Worm (Caenorhabditis elegans) whole organism, mixed stage, embryonic: ENCODE data around the gene K06H7.8.

ENCODE experiments used
- M03D4.4 ChIP-seq: sonication (generic microtip); optimal IDR thresholded peaks from 2 replicates; lab custom pipeline; 2017; ENCODE audit warnings: mild to moderate bottlenecking, missing genetic modification characterization, missing compliant biosample characterization
- bed-3 ChIP-seq: fragments of 200-800 bp; sonication (Bioruptor generic); optimal IDR thresholded peaks from 3 replicates; lab custom pipeline; 2018; ENCODE audit warnings: mild to moderate bottlenecking, missing genetic modification characterization, moderate library complexity, missing compliant biosample characterization
- blmp-1 ChIP-seq: fragments of 150-350 bp; optimal IDR thresholded peaks from 2 replicates; lab custom pipeline; 2014; ENCODE audit warnings: missing biosample characterization, missing genetic modification characterization
- ceh-39 ChIP-seq: fragments of 150-350 bp; optimal IDR thresholded peaks from 2 replicates; lab custom pipeline; 2014; ENCODE audit warnings: missing biosample characterization, missing genetic modification characterization
- ceh-43 ChIP-seq: fragments of 200-800 bp; sonication (Bioruptor generic); optimal IDR thresholded peaks from 2 replicates; lab custom pipeline; 2018; ENCODE audit warnings: mild to moderate bottlenecking, missing genetic modification characterization, moderate library complexity, missing compliant biosample characterization
- ceh-83 ChIP-seq: fragments of 200-800 bp; sonication (Bioruptor generic); optimal IDR thresholded peaks from 2 replicates; lab custom pipeline; 2018; ENCODE audit warnings: mild to moderate bottlenecking, missing genetic modification characterization, missing compliant biosample characterization
- ces-1 ChIP-seq: fragments of 150-350 bp; optimal IDR thresholded peaks from 2 replicates; lab custom pipeline; 2014; ENCODE audit warnings: missing biosample characterization, missing genetic modification reagents, missing genetic modification characterization
- cnd-1 ChIP-seq: fragments of 200-800 bp; sonication (Bioruptor generic); optimal IDR thresholded peaks from 2 replicates; lab custom pipeline; 2018; ENCODE audit warnings: mild to moderate bottlenecking, missing genetic modification characterization, missing compliant biosample characterization
- drap-1 ChIP-seq: fragments of 200-800 bp; sonication (Bioruptor generic); optimal IDR thresholded peaks from 3 replicates; lab custom pipeline; 2018; ENCODE audit warnings: mild to moderate bottlenecking, missing genetic modification characterization, missing compliant biosample characterization
- elt-1 ChIP-seq: sonication (generic microtip); optimal IDR thresholded peaks from 2 replicates; lab custom pipeline; 2017; ENCODE audit warnings: missing genetic modification characterization, mild to moderate bottlenecking, missing compliant biosample characterization, antibody characterized with exemption, moderate library complexity, borderline replicate concordance; ENCODE audit not compliant: insufficient read depth
- elt-3 ChIP-seq: fragments of 150-350 bp; optimal IDR thresholded peaks from 2 replicates; lab custom pipeline; 2014; ENCODE audit warnings: missing biosample characterization, missing genetic modification characterization
- flh-1 ChIP-seq: fragments of 200-800 bp; sonication (Bioruptor generic); optimal IDR thresholded peaks from 2 replicates; lab custom pipeline; 2018; ENCODE audit warnings: mild to moderate bottlenecking, missing genetic modification characterization, moderate library complexity, missing compliant biosample characterization
- ham-2 ChIP-seq: fragments of 200-800 bp; sonication (Bioruptor generic); optimal IDR thresholded peaks from 2 replicates; lab custom pipeline; 2018; ENCODE audit warnings: mild to moderate bottlenecking, missing genetic modification characterization, missing compliant biosample characterization
- hlh-1 ChIP-seq: fragments of 150-350 bp; optimal IDR thresholded peaks from 2 replicates; lab custom pipeline; 2014; ENCODE audit warnings: missing biosample characterization, missing genetic modification reagents, missing genetic modification characterization
- lin-13 ChIP-seq: fragments of 150-350 bp; optimal IDR thresholded peaks from 2 replicates; lab custom pipeline; 2014; ENCODE audit warnings: missing biosample characterization, missing genetic modification characterization
- lin-32 ChIP-seq: fragments of 200-800 bp; sonication (Bioruptor generic); optimal IDR thresholded peaks from 2 replicates; lab custom pipeline; 2018; ENCODE audit warnings: mild to moderate bottlenecking, missing genetic modification characterization, missing compliant biosample characterization
- lsy-2 ChIP-seq: fragments of 150-350 bp; optimal IDR thresholded peaks from 2 replicates; lab custom pipeline; 2014; ENCODE audit warnings: missing biosample characterization, missing genetic modification characterization
- mab-5 ChIP-seq: fragments of 150-350 bp; optimal IDR thresholded peaks from 2 replicates; lab custom pipeline; 2014; ENCODE audit warnings: missing biosample characterization, missing genetic modification characterization
- mep-1 ChIP-seq: fragments of 150-350 bp; optimal IDR thresholded peaks from 2 replicates; lab custom pipeline; 2017; ENCODE audit warnings: missing biosample characterization, missing genetic modification reagents, missing genetic modification characterization, inconsistent platforms
- mls-2 ChIP-seq: sonication (generic microtip); optimal IDR thresholded peaks from 2 replicates; lab custom pipeline; 2016; ENCODE audit warnings: mild to moderate bottlenecking, missing genetic modification characterization, moderate library complexity, missing compliant biosample characterization
- nhr-12 ChIP-seq: fragments of 150-350 bp; optimal IDR thresholded peaks from 2 replicates; lab custom pipeline; 2014; ENCODE audit warnings: missing biosample characterization, missing genetic modification characterization
- nhr-2 ChIP-seq: fragments of 150-350 bp; optimal IDR thresholded peaks from 2 replicates; lab custom pipeline; 2014; ENCODE audit warnings: missing biosample characterization, missing genetic modification characterization
- nhr-237 ChIP-seq: fragments of 150-350 bp; optimal IDR thresholded peaks from 2 replicates; lab custom pipeline; 2014; ENCODE audit warnings: missing biosample characterization, missing genetic modification characterization
- nhr-28 ChIP-seq: fragments of 150-350 bp; optimal IDR thresholded peaks from 2 replicates; lab custom pipeline; 2014; ENCODE audit warnings: missing biosample characterization, missing genetic modification characterization
- nhr-76 ChIP-seq: sonication (generic microtip); optimal IDR thresholded peaks from 2 replicates; lab custom pipeline; 2017; ENCODE audit warnings: missing biosample characterization, missing genetic modification characterization
- pha-4 ChIP-seq: fragments of 150-350 bp; optimal IDR thresholded peaks from 2 replicates; lab custom pipeline; 2018; ENCODE audit warnings: missing biosample characterization, missing genetic modification reagents, missing genetic modification characterization
- sem-2 ChIP-seq: fragments of 200-800 bp; sonication (Bioruptor generic); optimal IDR thresholded peaks from 2 replicates; lab custom pipeline; 2018; ENCODE audit warnings: mild to moderate bottlenecking, missing genetic modification characterization, missing compliant biosample characterization
- snpc-4 ChIP-seq: fragments of 150-350 bp; optimal IDR thresholded peaks from 2 replicates; lab custom pipeline; 2014; ENCODE audit warnings: missing biosample characterization, missing genetic modification characterization
- sptf-1 ChIP-seq: sonication (generic microtip); optimal IDR thresholded peaks from 2 replicates; lab custom pipeline; 2017; ENCODE audit warnings: mild to moderate bottlenecking, missing genetic modification characterization, moderate library complexity, missing compliant biosample characterization
- tbx-8 ChIP-seq: fragments of 200-800 bp; sonication (Bioruptor generic); optimal IDR thresholded peaks from 2 replicates; lab custom pipeline; 2018; ENCODE audit warnings: mild to moderate bottlenecking, missing genetic modification characterization, moderate library complexity, missing compliant biosample characterization
- unc-120 ChIP-seq: sonication (generic microtip); optimal IDR thresholded peaks from 2 replicates; lab custom pipeline; 2017; ENCODE audit warnings: missing genetic modification characterization, missing compliant biosample characterization; ENCODE audit not compliant: poor library complexity, severe bottlenecking
- unc-39 ChIP-seq: fragments of 150-350 bp; optimal IDR thresholded peaks from 2 replicates; lab custom pipeline; 2014; ENCODE audit warnings: missing biosample characterization, missing genetic modification characterization
- unc-62 ChIP-seq: fragments of 150-350 bp; optimal IDR thresholded peaks from 2 replicates; lab custom pipeline; 2014; ENCODE audit warnings: missing biosample characterization, missing genetic modification reagents, missing genetic modification characterization
- zip-8 ChIP-seq: fragments of 150-350 bp; optimal IDR thresholded peaks from 2 replicates; lab custom pipeline; 2014; ENCODE audit warnings: missing biosample characterization, missing genetic modification characterization
- ztf-11 ChIP-seq: fragments of 150-350 bp; optimal IDR thresholded peaks from 2 replicates; lab custom pipeline; 2014; ENCODE audit warnings: missing biosample characterization, missing genetic modification characterization

K06H7.8 gene

DNA sequence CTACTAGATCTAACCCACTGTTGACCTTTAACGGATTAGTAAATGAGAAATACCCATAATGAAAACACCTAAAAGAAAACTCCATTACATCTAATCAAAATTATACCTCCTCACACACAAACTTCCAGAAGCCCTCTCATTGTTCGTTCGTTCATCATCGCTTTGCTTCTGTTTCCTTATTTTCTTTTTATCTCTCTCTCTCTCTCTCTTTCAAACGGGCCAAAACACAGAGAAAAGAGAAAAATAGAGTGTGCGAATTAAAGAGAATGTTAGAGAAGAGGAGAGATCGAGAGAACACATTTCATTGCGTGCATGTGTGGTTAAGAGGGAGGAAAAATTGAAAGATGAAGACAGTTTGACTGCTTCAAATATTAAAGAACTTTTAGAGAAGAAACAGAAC, 26.3 kb upstream of the K06H7.8 start:
- TF ChIP-seq elt-1 (tag; lab: Kevin White, UChicago) (no peak), flh-1 (GFP tag; lab: Kevin White, UChicago) (no peak), zip-8 (tag; lab: Kevin White, UChicago) (no peak), lin-13 (no peak), ceh-39 (tag; lab: Kevin White, UChicago) (no peak), ces-1 (GFP tag; lab: Kevin White, UChicago) (peak; percentile 79), lsy-2 (tag; lab: Kevin White, UChicago) (peak; percentile 34), nhr-28 (tag; lab: Kevin White, UChicago) (no peak), tbx-8 (GFP tag; lab: Kevin White, UChicago) (no peak), nhr-12 (tag; lab: Kevin White, UChicago) (no peak), unc-39 (tag; lab: Kevin White, UChicago) (no peak), blmp-1 (no peak), sem-2 (GFP tag; lab: Kevin White, UChicago) (no peak), lin-32 (GFP tag; lab: Kevin White, UChicago) (no peak), mep-1 (no peak), sptf-1 (tag; lab: Kevin White, UChicago) (no peak), nhr-76 (tag; lab: Kevin White, UChicago) (no peak), mab-5 (tag; lab: Kevin White, UChicago) (no peak), ztf-11 (tag; lab: Kevin White, UChicago) (no peak), nhr-2 (tag; lab: Kevin White, UChicago) (no peak), elt-3 (tag; lab: Kevin White, UChicago) (no peak), bed-3 (GFP tag; lab: Kevin White, UChicago) (no peak), hlh-1 (tag; lab: Kevin White, UChicago) (peak; percentile 5), drap-1 (GFP tag; lab: Kevin White, UChicago) (no peak), ceh-83 (no peak), mls-2 (tag; lab: Kevin White, UChicago) (peak; percentile 48), M03D4.4 (tag; lab: Kevin White, UChicago) (no peak), pha-4 (tag; lab: Kevin White, UChicago) (no peak), cnd-1 (tag; lab: Kevin White, UChicago) (no peak), nhr-237 (peak; percentile 52), unc-120 (tag; lab: Kevin White, UChicago) (peak; percentile 30), ham-2 (GFP tag; lab: Kevin White, UChicago) (no peak), ceh-43 (GFP tag; lab: Kevin White, UChicago) (no peak), unc-62 (GFP tag; lab: Kevin White, UChicago) (peak; percentile 18), snpc-4 (tag; lab: Kevin White, UChicago) (no peak)

DNA sequence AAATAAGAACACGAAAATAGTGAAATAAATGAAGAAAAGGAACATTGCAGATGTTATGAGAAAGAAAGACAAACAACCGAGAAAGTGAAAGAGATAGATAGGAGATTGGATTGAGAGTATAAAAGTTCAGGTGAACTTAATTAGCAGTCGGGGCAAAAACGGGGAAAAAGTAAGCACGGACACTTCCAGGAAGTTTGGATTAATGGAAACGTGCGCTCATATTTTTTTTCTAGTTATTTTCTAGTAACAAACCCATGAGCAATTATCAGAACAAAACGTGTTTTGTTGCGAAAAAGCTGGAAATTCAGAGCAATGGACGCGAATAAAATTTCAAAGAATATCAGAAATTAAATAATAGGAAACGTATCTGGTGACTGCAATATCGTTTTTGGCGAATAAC, 23.9 kb upstream of the K06H7.8 start:
- TF ChIP-seq sem-2 (GFP tag; lab: Kevin White, UChicago) = no peak
- no peak for TF ChIP-seq M03D4.4 (tag; lab: Kevin White, UChicago)
- no peak for TF ChIP-seq blmp-1
- no peak for TF ChIP-seq nhr-12 (tag; lab: Kevin White, UChicago)
- no peak for TF ChIP-seq unc-62 (GFP tag; lab: Kevin White, UChicago)
- TF ChIP-seq unc-39 (tag; lab: Kevin White, UChicago) = no peak
- TF ChIP-seq unc-120 (tag; lab: Kevin White, UChicago) = no peak
- TF ChIP-seq flh-1 (GFP tag; lab: Kevin White, UChicago) = no peak
- no peak for TF ChIP-seq elt-3 (tag; lab: Kevin White, UChicago)
- no peak for TF ChIP-seq cnd-1 (tag; lab: Kevin White, UChicago)
- no peak for TF ChIP-seq hlh-1 (tag; lab: Kevin White, UChicago)
- no peak for TF ChIP-seq ceh-83
- TF ChIP-seq drap-1 (GFP tag; lab: Kevin White, UChicago) = no peak
- TF ChIP-seq ztf-11 (tag; lab: Kevin White, UChicago) = no peak
- TF ChIP-seq bed-3 (GFP tag; lab: Kevin White, UChicago) = no peak
- TF ChIP-seq mab-5 (tag; lab: Kevin White, UChicago) = no peak
- TF ChIP-seq ceh-43 (GFP tag; lab: Kevin White, UChicago) = no peak
- no peak for TF ChIP-seq lin-32 (GFP tag; lab: Kevin White, UChicago)
- no peak for TF ChIP-seq lsy-2 (tag; lab: Kevin White, UChicago)
- no peak for TF ChIP-seq pha-4 (tag; lab: Kevin White, UChicago)

DNA sequence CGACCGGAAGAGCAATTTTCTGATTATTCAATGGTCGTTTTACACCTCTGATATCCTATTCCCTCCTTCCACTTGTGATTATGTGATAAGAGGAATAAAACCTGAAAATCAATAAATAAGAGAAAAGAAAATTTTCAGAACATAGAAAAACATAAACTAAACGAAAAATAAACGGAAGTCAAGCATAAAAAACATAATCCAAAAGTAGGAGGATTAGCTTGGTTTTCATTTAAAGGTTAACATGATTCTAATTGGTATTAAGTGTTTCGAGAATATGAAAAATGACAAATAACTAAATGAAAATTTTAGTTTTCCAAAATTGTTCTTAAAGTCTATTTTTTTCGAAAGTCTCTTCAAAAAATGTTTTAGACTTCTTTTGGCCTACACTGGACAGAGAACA, 23.1 kb upstream of the K06H7.8 start, which contains the start of gene gei-8:
gei-8 (minus strand) TSS at position 101 of the 400 bp plus-strand sequence.
- TF ChIP-seq lin-13 = no peak
- no peak for TF ChIP-seq nhr-2 (tag; lab: Kevin White, UChicago)
- no peak for TF ChIP-seq cnd-1 (tag; lab: Kevin White, UChicago)
- no peak for TF ChIP-seq flh-1 (GFP tag; lab: Kevin White, UChicago)
- TF ChIP-seq sem-2 (GFP tag; lab: Kevin White, UChicago) = no peak
- no peak for TF ChIP-seq zip-8 (tag; lab: Kevin White, UChicago)
- no peak for TF ChIP-seq lin-32 (GFP tag; lab: Kevin White, UChicago)
- TF ChIP-seq ham-2 (GFP tag; lab: Kevin White, UChicago) = no peak
- no peak for TF ChIP-seq hlh-1 (tag; lab: Kevin White, UChicago)
- TF ChIP-seq, all 35 proteins: peak for 0
